Fruit fly (Drosophila melanogaster): ENCODE measurements around the gene CG31140.
A peak's percentile ranks its signal among the peaks of the same experiment; 100 is the strongest.

The CG31140 gene

DNA sequence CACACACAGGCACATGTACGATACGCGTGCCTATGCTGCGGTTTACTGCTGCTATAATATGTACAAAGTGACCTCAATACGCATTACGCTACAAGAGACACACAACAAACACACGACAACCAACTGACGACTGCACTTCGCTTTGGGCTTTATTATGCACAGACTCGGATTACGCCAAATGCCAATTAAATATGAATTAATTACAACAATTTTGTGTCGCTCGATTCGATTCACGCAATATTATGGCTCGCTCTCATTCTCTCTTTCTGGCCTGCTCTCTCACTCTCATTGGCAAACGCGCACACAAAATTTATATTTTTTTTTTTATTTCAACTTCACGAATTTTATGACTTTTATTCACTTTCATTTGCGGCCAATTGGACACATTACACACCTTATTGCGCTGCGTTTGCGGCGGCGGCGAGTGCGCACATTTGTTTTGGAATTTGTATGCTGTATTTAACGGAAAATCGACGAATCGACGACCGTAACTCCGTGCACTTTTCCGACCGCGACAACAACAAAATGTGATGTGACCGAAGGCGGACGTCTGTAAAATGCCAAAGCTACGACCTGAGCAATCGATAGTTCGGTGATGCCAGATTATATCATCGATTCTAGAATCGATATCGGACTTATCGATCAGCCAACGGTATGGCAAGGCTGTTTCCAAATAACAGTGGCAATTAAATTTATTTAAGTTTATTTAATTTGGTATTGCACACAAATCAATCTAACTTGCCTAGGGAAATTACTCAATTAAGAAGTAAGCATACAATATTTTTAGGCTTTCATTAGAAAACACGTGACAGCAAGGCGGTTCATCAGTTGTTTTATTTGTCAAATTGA lies 40.3 kb upstream of the CG31140 start, which contains the start of the genes sba and CG31141 (continued):
- no peak for TF ChIP-seq CG18764 (GFP tag; optimal IDR thresholded peaks at IDR 0.05)
- no peak for TF ChIP-seq ftz-f1 (GFP tag; optimal IDR thresholded peaks at IDR 0.05)
- peak; percentile 27 for TF ChIP-seq CG17186 (GFP tag; optimal IDR thresholded peaks at IDR 0.05)
- TF ChIP-seq CG17912 (GFP tag; optimal IDR thresholded peaks at IDR 0.05), result peak; percentile 46
- TF ChIP-seq CG12104 (GFP tag; optimal IDR thresholded peaks at IDR 0.05), result no peak
- TF ChIP-seq grn (GFP tag; optimal IDR thresholded peaks at IDR 0.05), result no peak
- TF ChIP-seq CG3407 (GFP tag; optimal IDR thresholded peaks at IDR 0.05), result no peak
- no peak for TF ChIP-seq Hmx (GFP tag; optimal IDR thresholded peaks at IDR 0.05)
- TF ChIP-seq CG31441 (GFP tag; IDR thresholded peaks at IDR 0.05), result no peak
- TF ChIP-seq Opbp (GFP tag; IDR thresholded peaks at IDR 0.05; ENCODE audit: partially characterized antibody), result peak; percentile 88
- TF ChIP-seq Rx (GFP tag; IDR thresholded peaks at IDR 0.05), result no peak
- TF ChIP-seq D19B (GFP tag; optimal IDR thresholded peaks at IDR 0.05), result no peak
- TF ChIP-seq Lpt (GFP tag; optimal IDR thresholded peaks at IDR 0.05), result no peak
- no peak for TF ChIP-seq CG12769 (tag; optimal IDR thresholded peaks at IDR 0.05)
- no peak for TF ChIP-seq CG16863 (GFP tag; optimal IDR thresholded peaks at IDR 0.05)
- no peak for TF ChIP-seq Meics (GFP tag; optimal IDR thresholded peaks at IDR 0.05)
- TF ChIP-seq CG10431 (GFP tag; optimal IDR thresholded peaks at IDR 0.05), result peak; percentile 3
- TF ChIP-seq CG9437 (GFP tag; optimal IDR thresholded peaks at IDR 0.05), result peak; percentile 13
- TF ChIP-seq Kr (GFP tag; optimal IDR thresholded peaks at IDR 0.05), result no peak
- TF ChIP-seq so (GFP tag; IDR thresholded peaks at IDR 0.05), result no peak
- TF ChIP-seq Bteb2 (GFP tag; optimal IDR thresholded peaks at IDR 0.05), result no peak
- peak; percentile 85 for TF ChIP-seq CG42726 (GFP tag; IDR thresholded peaks at IDR 0.05; ENCODE audit: partially characterized antibody)
- TF ChIP-seq toy (GFP tag; IDR thresholded peaks at IDR 0.05), result no peak
- TF ChIP-seq CG6683 (GFP tag; optimal IDR thresholded peaks at IDR 0.05), result no peak
- TF ChIP-seq CG10209 (GFP tag; optimal IDR thresholded peaks at IDR 0.05), result no peak
- no peak for TF ChIP-seq hkb (optimal IDR thresholded peaks at IDR 0.05)
- peak; percentile 50 for TF ChIP-seq hkb (GFP tag; IDR thresholded peaks at IDR 0.05)
- TF ChIP-seq Taf1 (GFP tag; IDR thresholded peaks at IDR 0.05), result no peak
- no peak for TF ChIP-seq Dip2 (GFP tag; IDR thresholded peaks at IDR 0.05)
- TF ChIP-seq jumu (GFP tag; optimal IDR thresholded peaks at IDR 0.05), result no peak
- no peak for TF ChIP-seq NfI (GFP tag; optimal IDR thresholded peaks at IDR 0.05)
- TF ChIP-seq Pdp1 (GFP tag; optimal IDR thresholded peaks at IDR 0.05), result peak in 1 of 2 experiments; percentile 83
- peak; percentile 85 for TF ChIP-seq stwl (tag; optimal IDR thresholded peaks at IDR 0.05)
- peak; percentile 9 for TF ChIP-seq BtbVII (GFP tag; optimal IDR thresholded peaks at IDR 0.05)
- TF ChIP-seq CG2129 (GFP tag; IDR thresholded peaks at IDR 0.05; ENCODE audit: partially characterized antibody), result peak; percentile 55; the same call in 1 of the 2 replicates
- peak; percentile 83 for TF ChIP-seq CG17359 (tag; optimal IDR thresholded peaks at IDR 0.05)
- TF ChIP-seq wek (GFP tag; optimal IDR thresholded peaks at IDR 0.05), result peak; percentile 44
- no peak for TF ChIP-seq HLH54F (GFP tag; optimal IDR thresholded peaks at IDR 0.05)
- TF ChIP-seq NC2β (GFP tag; optimal IDR thresholded peaks at IDR 0.05), result peak; percentile 9
- TF ChIP-seq Xrp1 (GFP tag; IDR thresholded peaks at IDR 0.05), result no peak
- TF ChIP-seq CG13123 (GFP tag; optimal IDR thresholded peaks at IDR 0.05), result no peak
- no peak for TF ChIP-seq aop (GFP tag; IDR thresholded peaks at IDR 0.05)
- peak; percentile 6 for TF ChIP-seq Hand (GFP tag; optimal IDR thresholded peaks at IDR 0.05)
- no peak for TF ChIP-seq Adf1 (GFP tag; IDR thresholded peaks at IDR 0.05)
- no peak for TF ChIP-seq CG7928 (GFP tag; optimal IDR thresholded peaks at IDR 0.05)
- TF ChIP-seq Sox102F (GFP tag; optimal IDR thresholded peaks at IDR 0.05), result no peak
- TF ChIP-seq gcm (GFP tag; optimal IDR thresholded peaks at IDR 0.05), result peak; percentile 26
- no peak for TF ChIP-seq danr (GFP tag; IDR thresholded peaks at IDR 0.05)
- 0 out of 2 replicates have a peak, but pooled peaks have one; percentile 13 for TF ChIP-seq CG11247 (GFP tag; IDR thresholded peaks at IDR 0.05)
- peak; percentile 3 for TF ChIP-seq CG7839 (tag; optimal IDR thresholded peaks at IDR 0.05)

Data from whole organism, embryonic.